Fruit fly (Drosophila melanogaster): ENCODE measurements around the gene CG42660.
"Not testable (repeated sequence)": the region's sequence is repeated elsewhere in the genome, so short reads cannot be mapped to it uniquely, and the experiment has no call there.

Gene CG42660

dm6 chr3L:7450553-7450952, 14.8 kb upstream of the CG42660 start, which contains the start of gene CG33278:
TSS of gene CG33278 (plus strand) at chr3L:7450853.
- no peak for TF ChIP-seq Dll (optimal IDR thresholded peaks at IDR 0.05)
- no peak for TF ChIP-seq pan (optimal IDR thresholded peaks at IDR 0.05)
- TF ChIP-seq CG8478 (optimal IDR thresholded peaks at IDR 0.05): no peak
- TF ChIP-seq EcR (GFP tag; optimal IDR thresholded peaks at IDR 0.05): no peak
- no peak for TF ChIP-seq usp (GFP tag; optimal IDR thresholded peaks at IDR 0.05)
- TF ChIP-seq psq (optimal IDR thresholded peaks at IDR 0.05): no peak

dm6 chr3L:7455849-7456248, 9.5 kb upstream of the CG42660 start, which contains the start of gene ppk26:
TSS of gene ppk26 (plus strand) at chr3L:7456149.
- no peak for TF ChIP-seq psq (optimal IDR thresholded peaks at IDR 0.05)
- TF ChIP-seq usp (GFP tag; optimal IDR thresholded peaks at IDR 0.05): no peak
- TF ChIP-seq EcR (GFP tag; optimal IDR thresholded peaks at IDR 0.05): no peak
- no peak for TF ChIP-seq CG8478 (optimal IDR thresholded peaks at IDR 0.05)
- no peak for TF ChIP-seq pan (optimal IDR thresholded peaks at IDR 0.05)
- no peak for TF ChIP-seq Dll (optimal IDR thresholded peaks at IDR 0.05)

- TF ChIP-seq usp (GFP tag; optimal IDR thresholded peaks at IDR 0.05): no peak
- no peak for TF ChIP-seq EcR (GFP tag; optimal IDR thresholded peaks at IDR 0.05)
- TF ChIP-seq CG8478 (optimal IDR thresholded peaks at IDR 0.05): no peak
- TF ChIP-seq psq (optimal IDR thresholded peaks at IDR 0.05): no peak
- TF ChIP-seq pan (optimal IDR thresholded peaks at IDR 0.05): no peak
- TF ChIP-seq Dll (optimal IDR thresholded peaks at IDR 0.05): no peak
These were observed 4.9 kb downstream of the CG42660 start, which contains the start of gene CG8543 for dm6 chr3L:7470202-7470601. TSS of gene CG8543 (minus strand) at chr3L:7470302.

dm6 chr3L:7471259-7471658, 6.0 kb downstream of the CG42660 start, which contains the start of gene CG8541:
TSS of gene CG8541 (plus strand) at chr3L:7471559.
- no peak for TF ChIP-seq Dll (optimal IDR thresholded peaks at IDR 0.05)
- no peak for TF ChIP-seq pan (optimal IDR thresholded peaks at IDR 0.05)
- no peak for TF ChIP-seq CG8478 (optimal IDR thresholded peaks at IDR 0.05)
- TF ChIP-seq EcR (GFP tag; optimal IDR thresholded peaks at IDR 0.05): no peak
- no peak for TF ChIP-seq psq (optimal IDR thresholded peaks at IDR 0.05)
- TF ChIP-seq usp (GFP tag; optimal IDR thresholded peaks at IDR 0.05): no peak

- TF ChIP-seq pan (optimal IDR thresholded peaks at IDR 0.05): no peak
- TF ChIP-seq Dll (optimal IDR thresholded peaks at IDR 0.05): no peak
- no peak for TF ChIP-seq psq (optimal IDR thresholded peaks at IDR 0.05)
- TF ChIP-seq CG8478 (optimal IDR thresholded peaks at IDR 0.05): no peak
- no peak for TF ChIP-seq usp (GFP tag; optimal IDR thresholded peaks at IDR 0.05)
- no peak for TF ChIP-seq EcR (GFP tag; optimal IDR thresholded peaks at IDR 0.05)
These were observed 10.0 kb downstream of the CG42660 start, which contains the start of gene CG43292 for dm6 chr3L:7475270-7475669. TSS of gene CG43292 (plus strand) at chr3L:7475570.

dm6 chr3L:7485667-7486066, 20.4 kb downstream of the CG42660 start, which contains the start of gene mthl6:
TSS of gene mthl6 (plus strand) at chr3L:7485967.
- no peak for TF ChIP-seq CG8478 (optimal IDR thresholded peaks at IDR 0.05)
- no peak for TF ChIP-seq Dll (optimal IDR thresholded peaks at IDR 0.05)
- no peak for TF ChIP-seq pan (optimal IDR thresholded peaks at IDR 0.05)
- TF ChIP-seq usp (GFP tag; optimal IDR thresholded peaks at IDR 0.05): no peak

dm6 chr3L:7491564-7491963, 26.3 kb downstream of the CG42660 start, which contains the start of gene Cyp316a1:
TSS of gene Cyp316a1 (plus strand) at chr3L:7491864.
- TF ChIP-seq psq (optimal IDR thresholded peaks at IDR 0.05): no peak
- no peak for TF ChIP-seq usp (GFP tag; optimal IDR thresholded peaks at IDR 0.05)
- no peak for TF ChIP-seq EcR (GFP tag; optimal IDR thresholded peaks at IDR 0.05)
- no peak for TF ChIP-seq CG8478 (optimal IDR thresholded peaks at IDR 0.05)
- TF ChIP-seq Dll (optimal IDR thresholded peaks at IDR 0.05): no peak
- TF ChIP-seq pan (optimal IDR thresholded peaks at IDR 0.05): no peak

- TF ChIP-seq Dll (optimal IDR thresholded peaks at IDR 0.05) (no peak), pan (optimal IDR thresholded peaks at IDR 0.05) (no peak), psq (optimal IDR thresholded peaks at IDR 0.05) (no peak), CG8478 (optimal IDR thresholded peaks at IDR 0.05) (no peak), EcR (GFP tag; optimal IDR thresholded peaks at IDR 0.05) (no peak), usp (GFP tag; optimal IDR thresholded peaks at IDR 0.05) (no peak)
These were observed 30.8 kb downstream of the CG42660 start, which contains the start of gene Cyp4d8 for dm6 chr3L:7496097-7496496. TSS of gene Cyp4d8 (minus strand) at chr3L:7496197.

- TF ChIP-seq psq, Dll, pan (optimal IDR thresholded peaks at IDR 0.05): not testable (repeated sequence)
These were observed 33.4 kb downstream of the CG42660 start, which contains the start of gene CG8539 for dm6 chr3L:7498731-7499130. TSS of gene CG8539 (minus strand) at chr3L:7498831.

dm6 chr3L:7506117-7506516, 40.8 kb downstream of the CG42660 start, which contains the start of gene CG7548:
TSS of gene CG7548 (minus strand) at chr3L:7506217.
- TF ChIP-seq pan (optimal IDR thresholded peaks at IDR 0.05) (no peak), EcR (GFP tag; optimal IDR thresholded peaks at IDR 0.05) (no peak), psq (optimal IDR thresholded peaks at IDR 0.05) (no peak), Dll (optimal IDR thresholded peaks at IDR 0.05) (no peak), usp (GFP tag; optimal IDR thresholded peaks at IDR 0.05) (no peak), CG8478 (optimal IDR thresholded peaks at IDR 0.05) (no peak)

- TF ChIP-seq usp (GFP tag; optimal IDR thresholded peaks at IDR 0.05) (no peak), psq (optimal IDR thresholded peaks at IDR 0.05) (no peak), Dll (optimal IDR thresholded peaks at IDR 0.05) (no peak), EcR (GFP tag; optimal IDR thresholded peaks at IDR 0.05) (no peak), pan (optimal IDR thresholded peaks at IDR 0.05) (no peak), CG8478 (optimal IDR thresholded peaks at IDR 0.05) (no peak)
These were observed 45.4 kb downstream of the CG42660 start, which contains the start of gene CG7546 for dm6 chr3L:7510414-7511384. TSS of gene CG7546 (plus strand) at chr3L:7510986.
